Worm (Caenorhabditis elegans): Measurements from ENCODE around the gene clc-18.

DNA sequence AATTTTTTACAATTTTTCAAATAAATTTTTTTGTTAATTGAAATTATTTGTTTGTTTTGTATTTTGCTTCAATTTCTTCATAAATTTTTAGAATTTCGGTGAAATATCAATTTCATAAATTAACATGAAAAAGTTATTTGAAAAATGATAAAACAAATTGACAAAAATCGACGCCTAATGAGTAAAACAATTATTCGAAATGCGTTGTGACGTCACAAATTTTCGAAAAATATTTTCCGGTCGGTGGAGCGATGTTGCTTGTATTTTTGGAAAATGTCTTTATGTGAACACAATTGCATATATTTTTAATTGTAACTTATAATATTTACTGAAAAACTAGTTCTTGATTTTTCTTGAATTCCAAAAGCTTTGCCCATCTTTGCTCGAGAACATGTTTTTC lies 29.2 kb downstream of the clc-18 start:
- TF ChIP-seq ceh-16 (tag; optimal IDR thresholded peaks at IDR 0.05) (no peak), ZK546.5 (tag; optimal IDR thresholded peaks at IDR 0.05) (no peak), nhr-28 (tag; optimal IDR thresholded peaks at IDR 0.05) (no peak), unc-62 (GFP tag; optimal IDR thresholded peaks at IDR 0.05) (no peak), nfya-1 (tag; optimal IDR thresholded peaks at IDR 0.05; ENCODE audit: insufficient read depth) (no peak), ceh-82 (tag; optimal IDR thresholded peaks at IDR 0.05) (no peak), egl-27 (tag; optimal IDR thresholded peaks at IDR 0.05) (no peak), ama-1 (optimal IDR thresholded peaks at IDR 0.05) (no peak), pha-4 (tag; optimal IDR thresholded peaks at IDR 0.05) (no peak)
